Worm (Caenorhabditis elegans): ENCODE measurements around the gene Y38H8A.12.

Gene Y38H8A.12

ce11 chrIV:13493719-13494118 lies 32.9 kb upstream of the Y38H8A.12 start:
- TF ChIP-seq hmg-1.2 (GFP tag; IDR thresholded peaks at IDR 0.05) (no peak), ztf-26 (tag; optimal IDR thresholded peaks at IDR 0.05) (no peak), Y79H2A.3 (GFP tag; conservative IDR thresholded peaks at IDR 0.05) (no peak)

- TF ChIP-seq egl-44 (GFP tag; IDR thresholded peaks at IDR 0.05), result no peak
- TF ChIP-seq ccch-3 (GFP tag; optimal IDR thresholded peaks at IDR 0.05), result no peak
- TF ChIP-seq nhr-80 (tag; optimal IDR thresholded peaks at IDR 0.05), result no peak
- no peak for TF ChIP-seq bed-2 (GFP tag; IDR thresholded peaks at IDR 0.05)
Measured at ce11 chrIV:13492271-13492670, 31.5 kb upstream of the Y38H8A.12 start, which contains the start of gene Y45F10A.7. TSS of gene Y45F10A.7 (plus strand) at chrIV:13492571.

- no peak for TF ChIP-seq F55B11.4 (tag; optimal IDR thresholded peaks at IDR 0.05; ENCODE audit: borderline replicate concordance, insufficient read depth)
- TF ChIP-seq zfh-2 (GFP tag; conservative IDR thresholded peaks at IDR 0.05), result no peak
- TF ChIP-seq madf-6 (GFP tag; IDR thresholded peaks at IDR 0.05), result no peak
- no peak for TF ChIP-seq nhr-120 (GFP tag; IDR thresholded peaks at IDR 0.05)
Measured at ce11 chrIV:13487596-13487995, 26.8 kb upstream of the Y38H8A.12 start.

- TF ChIP-seq pbrm-1 (GFP tag; IDR thresholded peaks at IDR 0.05), result no peak
- TF ChIP-seq pha-4 (tag; optimal IDR thresholded peaks at IDR 0.05), result no peak
- TF ChIP-seq ceh-100 (GFP tag; IDR thresholded peaks at IDR 0.05), result peak; percentile 69
Measured at ce11 chrIV:13487019-13487418, 26.2 kb upstream of the Y38H8A.12 start.

ce11 chrIV:13483596-13483995 lies 22.8 kb upstream of the Y38H8A.12 start:
- TF ChIP-seq snpc-4 (GFP tag; optimal IDR thresholded peaks at IDR 0.05) (no peak), snpc-4 (tag; optimal IDR thresholded peaks at IDR 0.05) (no peak), cebp-2 (GFP tag; IDR thresholded peaks at IDR 0.05) (peak; percentile 65; the same call in 1 of the 2 replicates)

ce11 chrIV:13482469-13482868 lies 21.7 kb upstream of the Y38H8A.12 start, which contains the start of gene Y38H8A.1:
TSS of gene Y38H8A.1 (plus strand) at chrIV:13482769.
- TF ChIP-seq him-1 (tag; optimal IDR thresholded peaks at IDR 0.05) (no peak), efl-1 (GFP tag; optimal IDR thresholded peaks at IDR 0.05) (no peak), ama-1 (optimal IDR thresholded peaks at IDR 0.05) (no peak), ama-1 (GFP tag; optimal IDR thresholded peaks at IDR 0.05) (no peak), athp-1 (tag; optimal IDR thresholded peaks at IDR 0.05) (no peak), snpc-1.1 (tag; optimal IDR thresholded peaks at IDR 0.05; ENCODE audit: insufficient read depth) (no peak), F10E7.11 (tag; optimal IDR thresholded peaks at IDR 0.05) (no peak), madf-3 (GFP tag; IDR thresholded peaks at IDR 0.05) (no peak), pbrm-1 (GFP tag; IDR thresholded peaks at IDR 0.05) (no peak), C06A6.2 (GFP tag; conservative IDR thresholded peaks at IDR 0.05) (no peak), F55B11.4 (tag; optimal IDR thresholded peaks at IDR 0.05; ENCODE audit: borderline replicate concordance, insufficient read depth) (no peak), sea-2 (GFP tag; IDR thresholded peaks at IDR 0.05) (no peak), lin-40 (tag; optimal IDR thresholded peaks at IDR 0.05) (no peak), ceh-40 (GFP tag; IDR thresholded peaks at IDR 0.05) (no peak), sptf-2 (GFP tag; optimal IDR thresholded peaks at IDR 0.05) (no peak), B0261.1 (tag; optimal IDR thresholded peaks at IDR 0.05) (no peak), hmg-1.2 (GFP tag; IDR thresholded peaks at IDR 0.05) (no peak)

Measured in whole organism, young adult.